Worm (Caenorhabditis elegans) whole organism, young adult: ENCODE data around the gene Y48C3A.14.

Experiments
- B0019.2 ChIP-seq: fragments of 200-800 bp; sonication (Bioruptor generic); conservative IDR thresholded peaks from 2 replicates; pipeline ENCODE4 v1.3.6; 2022; ENCODE audit warnings: missing genetic modification reagents, missing genetic modification characterization, missing compliant biosample characterization
- B0261.1 ChIP-seq: sonication (generic microtip); optimal IDR thresholded peaks from 2 replicates; lab custom pipeline; 2016; ENCODE audit warnings: mild to moderate bottlenecking, missing genetic modification characterization, moderate library complexity, missing compliant biosample characterization
- F37B4.10 ChIP-seq: fragments of 200-800 bp; sonication (Bioruptor generic); IDR thresholded peaks from 2 replicates; pipeline ENCODE4 v1.3.6; 2022; ENCODE audit warnings: missing genetic modification characterization, missing compliant biosample characterization
- K12H6.12 ChIP-seq: fragments of 200-800 bp; sonication (Bioruptor generic); optimal IDR thresholded peaks from 2 replicates; lab custom pipeline; 2018; ENCODE audit warnings: mild to moderate bottlenecking, missing genetic modification characterization, missing compliant biosample characterization
- ZK185.1 ChIP-seq: sonication (generic microtip); optimal IDR thresholded peaks from 2 replicates; lab custom pipeline; 2016; ENCODE audit warnings: mild to moderate bottlenecking, missing genetic modification characterization, missing compliant biosample characterization; ENCODE audit not compliant: poor library complexity, severe bottlenecking
- ccch-3 ChIP-seq: fragments of 200-800 bp; sonication (Bioruptor generic); optimal IDR thresholded peaks from 2 replicates; lab custom pipeline; 2018; ENCODE audit warnings: mild to moderate bottlenecking, missing genetic modification characterization, missing compliant biosample characterization
- cebp-1 ChIP-seq, 2 experiments: fragments of 200-800 bp in 1 of 2; sonication (Bioruptor generic) in 1 of 2; sonication (generic microtip) in 1 of 2; IDR thresholded peaks in 1 of 2; optimal IDR thresholded peaks in 1 of 2; 2 replicates each; pipeline versions ENCODE4 v1.3.6 to Lab custom; 2017 to 2022; ENCODE audit warnings: missing compliant biosample characterization in 2 of 2, missing genetic modification characterization in 2 of 2, mild to moderate bottlenecking in 1 of 2, missing genetic modification reagents in 1 of 2, moderate library complexity in 1 of 2
- ceh-100 ChIP-seq: fragments of 200-800 bp; sonication (Bioruptor generic); IDR thresholded peaks from 2 replicates; pipeline ENCODE4 v1.3.6; 2022; ENCODE audit warnings: missing genetic modification reagents, missing genetic modification characterization, missing compliant biosample characterization
- die-1 ChIP-seq: sonication (generic microtip); optimal IDR thresholded peaks from 2 replicates; lab custom pipeline; 2016; ENCODE audit warnings: missing genotype, mild to moderate bottlenecking, missing genetic modification characterization, missing compliant biosample characterization
- dpff-1 ChIP-seq: sonication (generic microtip); optimal IDR thresholded peaks from 2 replicates; lab custom pipeline; 2017; ENCODE audit warnings: mild to moderate bottlenecking, missing genetic modification characterization, missing compliant biosample characterization
- dpl-1 ChIP-seq: fragments of 150-350 bp; optimal IDR thresholded peaks from 2 replicates; lab custom pipeline; 2014; ENCODE audit warnings: missing biosample characterization, missing genetic modification reagents, missing genetic modification characterization
- egrh-3 ChIP-seq: fragments of 200-800 bp; sonication (Bioruptor generic); IDR thresholded peaks from 2 replicates; pipeline ENCODE4 v1.3.6; 2022; ENCODE audit warnings: missing genetic modification reagents, missing genetic modification characterization, missing compliant biosample characterization
- ekl-4 ChIP-seq: fragments of 200-800 bp; sonication (Bioruptor generic); IDR thresholded peaks from 2 replicates; pipeline ENCODE4 v1.3.6; 2022; ENCODE audit warnings: missing genetic modification reagents, missing genetic modification characterization, missing compliant biosample characterization
- him-1 ChIP-seq: sonication (generic microtip); optimal IDR thresholded peaks from 2 replicates; lab custom pipeline; 2016; ENCODE audit warnings: missing genotype, missing genetic modification reagents, missing genetic modification characterization, missing compliant biosample characterization
- hmg-1.2 ChIP-seq: fragments of 200-800 bp; sonication (Bioruptor generic); IDR thresholded peaks from 2 replicates; pipeline ENCODE4 v1.3.6; 2022; ENCODE audit warnings: missing genetic modification reagents, missing genetic modification characterization, missing compliant biosample characterization
- lin-54 ChIP-seq: fragments of 200-800 bp; sonication (Bioruptor generic); optimal IDR thresholded peaks from 2 replicates; lab custom pipeline; 2018; ENCODE audit warnings: mild to moderate bottlenecking, missing genetic modification characterization, missing compliant biosample characterization
- madf-10 ChIP-seq: sonication (generic microtip); optimal IDR thresholded peaks from 2 replicates; lab custom pipeline; 2016; ENCODE audit warnings: mild to moderate bottlenecking, missing genetic modification characterization, missing compliant biosample characterization
- nfya-1 ChIP-seq: sonication (generic microtip); optimal IDR thresholded peaks from 2 replicates; lab custom pipeline; 2017; ENCODE audit warnings: antibody characterized with exemption, missing compliant biosample characterization, missing genetic modification characterization, borderline replicate concordance; ENCODE audit not compliant: insufficient read depth
- pbrm-1 ChIP-seq: fragments of 200-800 bp; sonication (Bioruptor generic); IDR thresholded peaks from 2 replicates; pipeline ENCODE4 v1.3.6; 2022; ENCODE audit warnings: missing genetic modification reagents, missing genetic modification characterization, missing compliant biosample characterization
- somi-1 ChIP-seq: fragments of 200-800 bp; sonication (Bioruptor generic); optimal IDR thresholded peaks from 2 replicates; lab custom pipeline; 2018; ENCODE audit warnings: mild to moderate bottlenecking, missing genetic modification characterization, missing compliant biosample characterization
- tbp1 ChIP-seq: fragments of 200-800 bp; sonication (Bioruptor generic); optimal IDR thresholded peaks from 2 replicates; lab custom pipeline; 2018; ENCODE audit warnings: mild to moderate bottlenecking, missing genetic modification characterization, missing compliant biosample characterization
- zfh-2 ChIP-seq: fragments of 200-800 bp; sonication (Bioruptor generic); conservative IDR thresholded peaks from 2 replicates; pipeline ENCODE4 v1.3.6; 2022; ENCODE audit warnings: missing genetic modification reagents, missing genetic modification characterization, missing compliant biosample characterization
- ztf-18 ChIP-seq: sonication (generic microtip); optimal IDR thresholded peaks from 2 replicates; lab custom pipeline; 2016; ENCODE audit warnings: missing genotype, mild to moderate bottlenecking, missing genetic modification characterization, missing compliant biosample characterization

The Y48C3A.14 gene

ce11 chrII:13447668-13448067 is 58.1 kb downstream of the Y48C3A.14 start (continued):
- TF ChIP-seq nfya-1 (tag; lab: Kevin White, UChicago) (no peak), lin-54 (GFP tag; lab: Kevin White, UChicago) (peak; percentile 42), B0019.2 (GFP tag; lab: Robert Waterston, UW) (no peak), tbp1 (GFP tag; lab: Kevin White, UChicago) (peak; percentile 28), dpff-1 (no peak), ceh-100 (GFP tag; lab: Robert Waterston, UW) (0 out of 2 replicates have a peak, but pooled peaks have one; percentile 16), B0261.1 (tag; lab: Kevin White, UChicago) (no peak), F37B4.10 (GFP tag; lab: Robert Waterston, UW) (no peak), hmg-1.2 (GFP tag; lab: Robert Waterston, UW) (peak; percentile 65), somi-1 (peak; percentile 16), dpl-1 (GFP tag; lab: Kevin White, UChicago) (no peak), pbrm-1 (GFP tag; lab: Robert Waterston, UW) (peak; percentile 17; the same call in 1 of the 2 replicates), cebp-1 (GFP tag; IDR thresholded peaks at IDR 0.05; lab: Robert Waterston, UW) (peak; percentile 81), cebp-1 (tag; optimal IDR thresholded peaks at IDR 0.05; lab: Kevin White, UChicago) (peak; percentile 92), die-1 (no peak), K12H6.12 (tag; lab: Kevin White, UChicago) (peak; percentile 51), ccch-3 (GFP tag; lab: Kevin White, UChicago) (no peak), madf-10 (tag; lab: Kevin White, UChicago) (peak; percentile 23), ZK185.1 (tag; lab: Kevin White, UChicago) (no peak), ekl-4 (0 out of 2 replicates have a peak, but pooled peaks have one; percentile 43), ztf-18 (no peak)

ce11 chrII:13451321-13451720 is 61.8 kb downstream of the Y48C3A.14 start:
- TF ChIP-seq him-1 (tag; lab: Kevin White, UChicago) (no peak), zfh-2 (peak; percentile 88), egrh-3 (GFP tag; lab: Robert Waterston, UW) (peak; percentile 75; the same call in 1 of the 2 replicates)
- TF ChIP-seq, all 124 proteins: peak for 2
